Fruit fly (Drosophila melanogaster): Measurements from ENCODE around the gene CG31960.

The CG31960 gene

dm6 chr2L:3786246-3786645 lies 1.5 kb downstream of the CG31960 start:
- TF ChIP-seq CG8478 (optimal IDR thresholded peaks at IDR 0.05) = no peak
- TF ChIP-seq Dll (optimal IDR thresholded peaks at IDR 0.05) = peak; percentile 42

- no peak for TF ChIP-seq usp (GFP tag; optimal IDR thresholded peaks at IDR 0.05)
- no peak for TF ChIP-seq psq (optimal IDR thresholded peaks at IDR 0.05)
- no peak for TF ChIP-seq EcR (GFP tag; optimal IDR thresholded peaks at IDR 0.05)
- no peak for TF ChIP-seq CG8478 (optimal IDR thresholded peaks at IDR 0.05)
- no peak for TF ChIP-seq pan (optimal IDR thresholded peaks at IDR 0.05)
- no peak for TF ChIP-seq Dll (optimal IDR thresholded peaks at IDR 0.05)
Observed at dm6 chr2L:3787028-3787427, 2.3 kb downstream of the CG31960 start, which contains the start of gene bark. Gene bark (plus strand): TSS chr2L:3787167.

- no peak for TF ChIP-seq psq (optimal IDR thresholded peaks at IDR 0.05)
- no peak for TF ChIP-seq EcR (GFP tag; optimal IDR thresholded peaks at IDR 0.05)
- no peak for TF ChIP-seq usp (GFP tag; optimal IDR thresholded peaks at IDR 0.05)
- TF ChIP-seq Dll (optimal IDR thresholded peaks at IDR 0.05) = no peak
Observed at dm6 chr2L:3788150-3788549, 3.4 kb downstream of the CG31960 start.

dm6 chr2L:3789290-3790067 lies 4.7 kb downstream of the CG31960 start:
- no peak for TF ChIP-seq EcR (GFP tag; optimal IDR thresholded peaks at IDR 0.05)
- peak; percentile 1 for TF ChIP-seq CG8478 (optimal IDR thresholded peaks at IDR 0.05)

- TF ChIP-seq Dll (optimal IDR thresholded peaks at IDR 0.05) (no peak), psq (optimal IDR thresholded peaks at IDR 0.05) (no peak), pan (optimal IDR thresholded peaks at IDR 0.05) (no peak), CG8478 (optimal IDR thresholded peaks at IDR 0.05) (no peak), EcR (GFP tag; optimal IDR thresholded peaks at IDR 0.05) (no peak), usp (GFP tag; optimal IDR thresholded peaks at IDR 0.05) (no peak)
Observed at dm6 chr2L:3791629-3792028, 6.9 kb downstream of the CG31960 start.

- TF ChIP-seq psq (optimal IDR thresholded peaks at IDR 0.05) (no peak), pan (optimal IDR thresholded peaks at IDR 0.05) (no peak), usp (GFP tag; optimal IDR thresholded peaks at IDR 0.05) (no peak), Dll (optimal IDR thresholded peaks at IDR 0.05) (no peak), EcR (GFP tag; optimal IDR thresholded peaks at IDR 0.05) (no peak), CG8478 (optimal IDR thresholded peaks at IDR 0.05) (no peak)
Observed at dm6 chr2L:3802818-3803456, 18.2 kb downstream of the CG31960 start.

- no peak for TF ChIP-seq usp (GFP tag; optimal IDR thresholded peaks at IDR 0.05)
- no peak for TF ChIP-seq EcR (GFP tag; optimal IDR thresholded peaks at IDR 0.05)
- TF ChIP-seq pan (optimal IDR thresholded peaks at IDR 0.05) = no peak
- TF ChIP-seq Dll (optimal IDR thresholded peaks at IDR 0.05) = no peak
- peak; percentile 73 for TF ChIP-seq CG8478 (optimal IDR thresholded peaks at IDR 0.05)
- TF ChIP-seq psq (optimal IDR thresholded peaks at IDR 0.05) = no peak
Observed at dm6 chr2L:3803466-3804143, 18.9 kb downstream of the CG31960 start, which contains the start of gene Reph. Gene Reph (plus strand): TSS chr2L:3803545.

dm6 chr2L:3804641-3805273 lies 20.0 kb downstream of the CG31960 start:
- TF ChIP-seq usp (GFP tag; optimal IDR thresholded peaks at IDR 0.05) = no peak

dm6 chr2L:3805274-3806196 lies 20.8 kb downstream of the CG31960 start:
- TF ChIP-seq CG8478 (optimal IDR thresholded peaks at IDR 0.05) (no peak), Dll (optimal IDR thresholded peaks at IDR 0.05) (no peak), psq (optimal IDR thresholded peaks at IDR 0.05) (no peak), EcR (GFP tag; optimal IDR thresholded peaks at IDR 0.05) (no peak), pan (optimal IDR thresholded peaks at IDR 0.05) (no peak), usp (GFP tag; optimal IDR thresholded peaks at IDR 0.05) (no peak)

dm6 chr2L:3806197-3807030 lies 21.7 kb downstream of the CG31960 start:
- TF ChIP-seq psq (optimal IDR thresholded peaks at IDR 0.05) = no peak
